Fruit fly (Drosophila melanogaster) whole organism: ENCODE data around the gene GluRIIA.

Experiments
- CG8478 ChIP-seq: fragments of >200 bp; optimal IDR thresholded peaks from 2 replicates; lab custom pipeline; 2018; ENCODE audit warnings: inconsistent platforms
- Dll ChIP-seq: fragments of >200 bp; optimal IDR thresholded peaks from 2 replicates; lab custom pipeline; 2017
- EcR ChIP-seq, 2 experiments: fragments of >200 bp; optimal IDR thresholded peaks; 2 replicates each; lab custom pipeline; 2017; ENCODE audit warnings: missing biosample characterization in 2 of 2, missing genetic modification characterization in 2 of 2, missing genetic modification reagents in 2 of 2
- pan ChIP-seq: fragments of >200 bp; optimal IDR thresholded peaks from 2 replicates; lab custom pipeline; 2017
- psq ChIP-seq: fragments of >200 bp; optimal IDR thresholded peaks from 2 replicates; lab custom pipeline; 2017

- TF ChIP-seq CG8478 (lab: Kevin White, UChicago) = no peak
- no peak for TF ChIP-seq EcR (GFP tag; optimal IDR thresholded peaks at IDR 0.05; lab: Kevin White, UChicago)
- no peak for TF ChIP-seq pan
- no peak for TF ChIP-seq Dll (lab: Kevin White, UChicago)
- TF ChIP-seq psq (lab: Kevin White, UChicago) = no peak
Measured at dm6 chr2L:5526738-5527137, 28.1 kb upstream of the GluRIIA start, which contains the start of gene Cox11.
